Worm (Caenorhabditis elegans): ENCODE data around the gene C10C6.3.

C10C6.3 gene

ce11 chrIV:11414920-11415319, 50.1 kb downstream of the C10C6.3 start, which contains the start of gene F22B3.10:
TSS of gene F22B3.10 (minus strand) at chrIV:11415020.
- TF ChIP-seq ceh-13 (GFP tag; optimal IDR thresholded peaks at IDR 0.05) (no peak), aly-1 (tag; optimal IDR thresholded peaks at IDR 0.05) (no peak), pes-1 (GFP tag; IDR thresholded peaks at IDR 0.05) (no peak), tra-4 (tag; optimal IDR thresholded peaks at IDR 0.05) (no peak), F13C5.2 (tag; optimal IDR thresholded peaks at IDR 0.05) (no peak), tbx-37 (GFP tag; conservative IDR thresholded peaks at IDR 0.05) (no peak), ets-7 (tag; optimal IDR thresholded peaks at IDR 0.05) (no peak), hmbx-1 (tag; optimal IDR thresholded peaks at IDR 0.05) (no peak), scrt-1 (GFP tag; IDR thresholded peaks at IDR 0.05) (no peak), ama-1 (optimal IDR thresholded peaks at IDR 0.05) (no peak), flt-1 (GFP tag; IDR thresholded peaks at IDR 0.05) (no peak), ceh-36 (tag; optimal IDR thresholded peaks at IDR 0.05) (no peak), hnd-1 (tag; optimal IDR thresholded peaks at IDR 0.05) (no peak), B0310.2 (tag; optimal IDR thresholded peaks at IDR 0.05) (no peak), tbx-11 (GFP tag; IDR thresholded peaks at IDR 0.05) (no peak), hmg-4 (GFP tag; optimal IDR thresholded peaks at IDR 0.05) (no peak), sea-1 (GFP tag; conservative IDR thresholded peaks at IDR 0.05) (no peak)

Measured in whole organism, early embryonic.